Fruit fly (Drosophila melanogaster) whole organism, larva: ENCODE data around the gene CG33307.

Source experiments
- noc ChIP-seq: fragments of 200-800 bp; sonication (Bioruptor generic); optimal IDR thresholded peaks from 3 replicates; lab custom pipeline; 2019; ENCODE audit warnings: missing biosample characterization, mild to moderate bottlenecking, missing genetic modification characterization, moderate library complexity

CG33307 gene

dm6 chr2L:13813604-13814178, 27.6 kb downstream of the CG33307 start, which contains the start of gene Sos:
TSS of gene Sos (plus strand) at chr2L:13813816.
- no peak for TF ChIP-seq noc (tag; lab: Kevin White, UChicago)

dm6 chr2L:13813156-13813555, 28.2 kb downstream of the CG33307 start, which contains the start of gene CG16888:
TSS of gene CG16888 (minus strand) at chr2L:13813256.
- no peak for TF ChIP-seq noc (tag; lab: Kevin White, UChicago)

dm6 chr2L:13811323-13811722, 30.0 kb downstream of the CG33307 start, which contains the start of the genes Adat1 and CG16865:
TSS of gene Adat1 (minus strand) at chr2L:13811474.
TSS of gene CG16865 (plus strand) at chr2L:13811522.
- TF ChIP-seq noc (tag; lab: Kevin White, UChicago) = no peak

dm6 chr2L:13807959-13808358, 33.4 kb downstream of the CG33307 start:
- no peak for TF ChIP-seq noc (tag; lab: Kevin White, UChicago)

dm6 chr2L:13807097-13807496, 34.2 kb downstream of the CG33307 start:
- peak; percentile 32 for TF ChIP-seq noc (tag; lab: Kevin White, UChicago)

dm6 chr2L:13805170-13805569, 36.1 kb downstream of the CG33307 start:
- TF ChIP-seq noc (tag; lab: Kevin White, UChicago) = no peak

- no peak for TF ChIP-seq noc (tag; lab: Kevin White, UChicago)
Observed at dm6 chr2L:13804561-13805067, 36.7 kb downstream of the CG33307 start.

dm6 chr2L:13803805-13804560, 37.3 kb downstream of the CG33307 start:
- no peak for TF ChIP-seq noc (tag; lab: Kevin White, UChicago)

- TF ChIP-seq noc (tag; lab: Kevin White, UChicago) = no peak
Observed at dm6 chr2L:13803032-13803661, 38.2 kb downstream of the CG33307 start, which contains the start of gene CAH1. TSS of gene CAH1 (plus strand) at chr2L:13803626.

- TF ChIP-seq noc (tag; lab: Kevin White, UChicago) = no peak
Observed at dm6 chr2L:13802075-13802639, 39.2 kb downstream of the CG33307 start.

dm6 chr2L:13801166-13801565, 40.2 kb downstream of the CG33307 start:
- TF ChIP-seq noc (tag; lab: Kevin White, UChicago) = peak; percentile 46

dm6 chr2L:13793405-13793804, 47.9 kb downstream of the CG33307 start, which contains the start of gene Sec71:
TSS of gene Sec71 (plus strand) at chr2L:13793521.
- TF ChIP-seq noc (tag; lab: Kevin White, UChicago) = no peak

- no peak for TF ChIP-seq noc (tag; lab: Kevin White, UChicago)
Observed at dm6 chr2L:13790715-13791114, 50.6 kb downstream of the CG33307 start, which contains the start of gene CG16863. TSS of gene CG16863 (plus strand) at chr2L:13790959.
